Worm (Caenorhabditis elegans): Measurements from ENCODE around the gene T08A9.13.
"Not testable (repeated sequence)": the region's sequence is repeated elsewhere in the genome, so short reads cannot be mapped to it uniquely, and the experiment has no call there.

T08A9.13 gene

DNA sequence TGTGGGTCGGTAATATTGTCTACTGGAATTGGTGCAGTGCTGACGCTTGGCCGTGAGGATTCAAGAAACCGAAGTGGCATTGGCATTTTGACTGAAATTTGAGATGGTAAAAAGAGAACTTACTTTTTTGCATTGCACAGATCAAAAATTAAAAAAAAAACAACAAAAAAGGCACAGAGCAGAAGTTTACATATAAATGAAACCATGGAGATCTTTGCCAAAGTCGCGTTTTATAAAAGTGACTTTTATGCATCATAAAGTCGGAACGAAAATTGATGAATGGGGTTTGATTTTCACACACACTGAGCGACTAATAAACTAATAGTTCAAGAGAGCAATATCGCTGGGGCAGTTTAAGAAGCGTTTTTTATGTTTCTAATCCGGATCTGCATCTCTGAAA lies at the start of gene T08A9.13:
Gene T08A9.13, minus strand, starts transcription at position 101 of the 400 bp plus-strand sequence.
- TF ChIP-seq unc-62 (GFP tag; optimal IDR thresholded peaks at IDR 0.05): no peak

- TF ChIP-seq unc-62 (GFP tag; optimal IDR thresholded peaks at IDR 0.05): no peak
Observed at ce11 chrX:7371945-7372344, 49.7 kb upstream of the T08A9.13 start.

DNA sequence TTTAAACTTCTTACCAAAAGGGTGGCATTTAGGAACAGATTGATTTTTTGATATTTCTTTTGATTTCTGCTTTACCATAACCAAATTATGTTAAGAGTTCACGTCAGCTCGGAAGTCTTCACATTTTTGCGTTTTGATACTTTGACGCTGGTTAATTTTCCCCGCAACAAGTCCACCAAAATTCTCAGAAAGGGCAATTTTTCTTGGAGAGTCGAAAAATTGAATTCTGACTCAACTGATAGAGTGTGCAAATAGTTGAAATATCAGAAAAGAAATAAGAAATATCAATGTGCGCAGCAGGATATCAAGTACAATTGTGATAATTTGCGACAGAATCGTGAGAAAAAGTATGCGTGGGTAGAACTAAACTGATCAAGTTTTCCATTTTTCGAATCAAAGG lies 47.5 kb upstream of the T08A9.13 start:
- no peak for TF ChIP-seq unc-62 (GFP tag; optimal IDR thresholded peaks at IDR 0.05)

DNA sequence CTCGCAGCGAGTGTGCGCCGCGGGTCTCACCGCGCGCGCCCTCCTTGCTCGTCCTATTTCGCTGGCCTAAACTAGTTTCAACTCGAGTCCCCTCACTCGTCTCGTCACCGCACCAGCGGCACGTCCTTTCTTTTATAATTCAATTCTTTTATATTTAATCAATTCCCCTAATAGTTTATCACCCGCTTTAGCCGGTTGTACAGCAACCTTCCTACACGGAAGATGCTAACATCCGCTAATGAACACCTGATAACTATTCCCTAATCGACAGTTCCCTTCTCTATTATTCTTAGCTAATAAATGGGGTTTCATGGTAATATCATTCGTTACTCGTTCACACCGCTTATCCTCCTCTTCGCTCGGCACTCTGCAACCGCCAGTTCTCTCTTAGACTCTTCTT lies 43.0 kb upstream of the T08A9.13 start, which contains the start of gene C56G3.2:
Gene C56G3.2, plus strand, starts transcription at position 301 of the 400 bp plus-strand sequence.
- TF ChIP-seq unc-62 (GFP tag; optimal IDR thresholded peaks at IDR 0.05): not testable (repeated sequence)

- no peak for TF ChIP-seq unc-62 (GFP tag; optimal IDR thresholded peaks at IDR 0.05)
Observed at ce11 chrX:7343747-7344146, 21.5 kb upstream of the T08A9.13 start, which contains the start of gene C07D8.5. TSS of gene C07D8.5 (plus strand) at chrX:7344047.

DNA sequence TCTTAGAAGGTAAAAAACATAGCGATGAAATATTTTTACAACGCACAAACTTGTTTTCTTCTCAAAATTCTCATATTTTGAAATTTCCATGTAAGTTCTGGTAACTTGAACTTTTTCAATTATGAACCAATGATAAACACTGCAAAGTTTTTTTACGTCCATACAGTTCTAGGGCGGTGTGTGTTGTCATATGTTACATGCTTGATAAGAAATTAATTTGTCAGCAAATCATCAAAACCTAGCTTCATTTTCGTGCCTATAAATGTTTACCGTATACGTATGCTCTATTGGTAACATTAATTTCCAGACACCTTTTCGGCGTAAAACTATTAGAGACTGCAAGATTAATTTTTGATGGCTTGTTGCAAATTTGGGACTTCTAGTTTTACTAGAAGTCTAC lies 21.0 kb upstream of the T08A9.13 start:
- no peak for TF ChIP-seq unc-62 (GFP tag; optimal IDR thresholded peaks at IDR 0.05)

DNA sequence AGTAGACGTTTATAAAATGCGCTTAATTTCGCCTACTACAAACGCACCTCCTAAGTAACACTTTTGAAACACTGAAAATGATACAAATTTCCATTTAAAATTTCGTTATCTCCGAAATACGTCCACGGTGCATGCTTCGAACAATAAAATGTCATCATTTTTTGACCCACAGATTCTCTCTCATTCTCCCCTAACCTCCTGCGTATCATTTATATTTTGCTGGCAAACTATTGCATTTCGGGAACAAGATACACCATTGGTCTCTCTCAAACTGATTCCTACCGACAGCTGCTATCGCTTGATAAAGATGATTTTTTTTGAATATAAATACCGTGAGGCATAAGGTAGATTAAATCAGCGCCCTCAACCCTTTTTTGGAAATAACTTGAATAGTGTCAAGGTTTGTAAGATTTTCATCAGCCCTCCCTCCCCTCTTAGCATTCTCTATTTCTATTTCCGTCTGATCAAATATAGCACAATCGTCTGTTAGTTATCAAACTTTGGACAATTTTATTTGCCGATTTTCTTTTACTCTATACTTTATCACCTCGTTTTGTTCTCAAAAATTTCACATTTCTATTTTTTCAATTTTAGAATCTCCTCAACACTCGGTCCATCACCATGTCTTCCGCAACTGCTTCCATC lies 18.8 kb upstream of the T08A9.13 start, which contains the start of gene C07D8.6:
Gene C07D8.6, plus strand, starts transcription at position 595 of the 645 bp plus-strand sequence.
- TF ChIP-seq unc-62 (GFP tag; optimal IDR thresholded peaks at IDR 0.05): no peak

ce11 chrX:7340394-7340793 lies 18.2 kb upstream of the T08A9.13 start:
- TF ChIP-seq unc-62 (GFP tag; optimal IDR thresholded peaks at IDR 0.05): no peak

DNA sequence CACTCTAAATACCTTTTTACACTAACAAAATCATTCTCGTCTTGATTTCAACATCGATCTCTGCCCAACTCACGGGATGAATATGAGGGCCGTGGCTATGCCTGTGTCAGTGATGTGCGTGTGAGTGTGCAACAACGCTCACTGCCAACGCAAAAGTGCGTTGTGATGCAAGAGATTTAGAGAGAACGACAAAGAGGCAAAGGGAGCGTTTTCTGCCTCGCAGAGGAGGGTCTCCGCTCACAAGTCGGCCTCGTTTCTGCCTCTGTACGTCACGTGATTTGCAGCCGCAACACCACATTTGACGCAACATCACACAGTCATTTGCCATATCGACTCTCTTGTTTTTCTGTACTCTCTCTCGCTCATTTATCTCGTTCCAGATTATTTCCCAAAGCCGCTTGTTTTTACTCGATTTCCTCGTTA lies 12.1 kb upstream of the T08A9.13 start, which contains the start of gene epg-7:
Gene epg-7, plus strand, starts transcription at position 413 of the 423 bp plus-strand sequence.
- TF ChIP-seq unc-62 (GFP tag; optimal IDR thresholded peaks at IDR 0.05): no peak

- no peak for TF ChIP-seq unc-62 (GFP tag; optimal IDR thresholded peaks at IDR 0.05)
Observed at ce11 chrX:7330685-7331196, 8.5 kb upstream of the T08A9.13 start, which contains the start of gene ttr-30. TSS of gene ttr-30 (plus strand) at chrX:7330949.

- TF ChIP-seq unc-62 (GFP tag; optimal IDR thresholded peaks at IDR 0.05): no peak
Observed at ce11 chrX:7329601-7330000, 7.4 kb upstream of the T08A9.13 start, which contains the start of gene ttr-59. TSS of gene ttr-59 (plus strand) at chrX:7329818.

DNA sequence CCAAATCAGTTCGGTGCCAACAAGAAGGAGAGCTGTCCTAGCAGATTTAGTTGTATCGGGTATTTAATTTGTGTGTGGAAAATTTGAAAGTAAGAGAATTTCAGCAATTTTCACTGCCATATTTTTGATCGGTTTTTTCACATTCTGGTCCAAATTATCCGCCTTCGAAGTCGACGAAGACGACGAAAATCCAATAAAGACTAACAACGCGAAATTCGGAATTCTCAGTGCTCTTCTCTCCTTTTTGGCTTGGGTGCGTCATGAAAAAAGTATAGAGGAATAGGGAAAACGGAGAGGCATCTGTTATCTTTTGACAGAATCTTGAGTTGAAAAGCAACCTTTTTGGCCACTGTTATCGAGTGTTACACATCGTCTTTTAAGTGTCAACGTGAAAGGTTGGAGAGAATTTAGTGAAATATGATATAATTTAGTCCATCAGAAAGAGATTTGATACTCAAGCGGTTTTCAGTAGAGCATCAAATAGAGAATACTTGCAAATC lies 5.9 kb upstream of the T08A9.13 start:
- no peak for TF ChIP-seq unc-62 (GFP tag; optimal IDR thresholded peaks at IDR 0.05)

DNA sequence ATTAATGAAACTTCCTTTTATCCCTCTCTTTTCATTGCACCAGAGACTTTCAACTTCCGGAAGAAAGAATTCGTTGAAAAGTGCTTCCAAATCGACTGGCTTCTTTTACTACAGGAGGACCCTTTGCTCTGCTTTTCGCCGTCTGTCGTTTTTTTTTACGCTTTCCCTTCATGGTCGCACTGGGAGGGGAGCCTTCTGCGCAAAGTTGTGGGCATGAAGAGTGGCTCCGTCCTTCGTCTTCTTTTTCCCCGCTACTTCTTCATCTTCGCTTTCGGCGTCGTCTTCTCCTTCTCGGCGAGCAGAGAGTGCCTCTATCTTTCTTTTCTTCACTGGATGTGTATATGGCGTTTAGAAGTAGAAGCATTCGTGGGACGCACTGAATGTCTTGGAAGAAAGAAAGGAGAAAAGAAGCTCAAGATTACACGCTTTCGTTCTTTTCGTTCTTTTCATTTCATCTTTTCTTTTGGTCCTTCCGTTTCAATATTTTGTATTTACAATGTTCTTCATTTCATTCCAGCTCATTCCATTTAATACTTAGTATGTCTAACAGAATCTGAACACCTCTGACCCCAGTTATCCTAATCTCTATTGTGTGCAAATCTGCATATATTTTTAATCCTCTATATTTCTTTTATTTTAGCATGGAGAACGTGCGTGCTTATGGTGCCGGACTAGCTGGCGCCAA lies 4.9 kb upstream of the T08A9.13 start, which contains the start of gene sng-1:
Gene sng-1, plus strand, starts transcription at position 635 of the 685 bp plus-strand sequence.
- TF ChIP-seq unc-62 (GFP tag; optimal IDR thresholded peaks at IDR 0.05): no peak

DNA sequence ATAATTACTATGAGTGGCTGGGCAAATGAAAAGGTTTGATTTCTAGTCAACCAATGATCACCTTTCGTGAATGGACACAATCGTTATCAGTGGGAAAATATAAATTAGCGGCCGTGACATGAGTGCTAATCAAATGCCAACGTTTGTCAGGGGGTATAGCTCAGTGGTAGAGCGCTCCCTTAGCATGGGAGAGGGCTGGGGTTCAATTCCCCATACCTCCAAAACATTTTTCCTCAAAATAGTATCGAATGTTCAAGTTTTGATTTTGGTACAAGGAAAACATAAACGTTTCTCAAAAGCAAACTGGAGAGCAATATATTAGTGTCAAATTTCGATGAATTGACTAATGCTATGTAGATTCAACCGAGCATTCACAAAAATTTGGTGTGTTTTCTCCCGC lies 1.4 kb upstream of the T08A9.13 start:
- TF ChIP-seq unc-62 (GFP tag; optimal IDR thresholded peaks at IDR 0.05): no peak

DNA sequence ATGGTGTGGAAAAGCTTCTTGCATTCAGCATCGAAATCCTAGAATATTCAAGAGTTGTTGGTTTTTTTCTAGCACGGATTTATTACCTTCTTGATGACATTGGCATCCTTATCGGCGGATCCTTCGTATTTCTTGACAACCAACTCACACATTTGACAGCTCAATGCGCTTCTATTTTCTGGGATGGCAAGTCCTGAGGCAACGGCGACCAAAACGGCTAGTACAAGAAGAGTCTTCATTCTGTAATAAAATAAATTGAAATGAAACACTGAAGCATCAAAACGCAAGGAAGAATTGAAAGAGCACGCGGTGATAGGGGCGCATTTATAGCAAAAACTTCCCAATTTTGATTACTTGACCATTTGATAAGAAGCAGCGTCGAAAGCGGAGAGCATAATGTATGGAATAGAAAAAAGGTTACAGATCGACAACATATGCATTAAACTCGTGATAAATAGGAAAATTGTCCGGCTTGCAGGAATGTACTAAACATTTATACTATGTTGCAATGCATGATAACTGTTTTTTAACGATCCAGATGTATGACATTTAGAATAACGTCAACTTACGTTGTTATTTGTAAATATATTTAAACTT lies 2.0 kb downstream of the T08A9.13 start, which contains the start of gene spp-5:
Gene spp-5, minus strand, starts transcription at position 240 of the 597 bp plus-strand sequence.
- TF ChIP-seq unc-62 (GFP tag; optimal IDR thresholded peaks at IDR 0.05): no peak

DNA sequence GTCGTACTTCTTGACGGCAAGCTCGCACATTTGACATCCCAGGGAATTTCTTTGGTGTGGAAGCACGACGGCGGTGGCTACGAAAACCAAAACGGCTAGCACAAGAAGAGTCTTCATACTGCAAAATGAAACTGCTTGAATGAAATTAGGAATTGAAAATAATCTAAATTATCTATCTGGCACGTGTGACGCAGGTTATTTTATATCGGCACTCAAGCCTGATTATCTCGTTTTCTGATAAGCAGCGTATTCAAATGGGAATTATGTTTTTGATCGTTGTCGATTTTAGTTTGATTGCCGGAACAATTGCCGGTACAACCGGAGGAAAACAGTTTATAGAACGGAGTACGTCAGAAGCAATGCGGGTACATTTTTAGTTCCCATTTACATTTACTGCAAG lies 3.6 kb downstream of the T08A9.13 start, which contains the start of gene spp-4:
Gene spp-4, minus strand, starts transcription at position 118 of the 400 bp plus-strand sequence.
- TF ChIP-seq unc-62 (GFP tag; optimal IDR thresholded peaks at IDR 0.05): no peak

Data from whole organism, dauer.